Worm (Caenorhabditis elegans): ENCODE measurements around the gene E02H9.13.

- no peak for TF ChIP-seq hnd-1 (tag; optimal IDR thresholded peaks at IDR 0.05)
- no peak for TF ChIP-seq ama-1 (optimal IDR thresholded peaks at IDR 0.05)
- TF ChIP-seq tra-4 (tag; optimal IDR thresholded peaks at IDR 0.05) = no peak
- no peak for TF ChIP-seq tbx-11 (GFP tag; IDR thresholded peaks at IDR 0.05)
- no peak for TF ChIP-seq sea-1 (GFP tag; conservative IDR thresholded peaks at IDR 0.05)
- no peak for TF ChIP-seq B0310.2 (tag; optimal IDR thresholded peaks at IDR 0.05)
- no peak for TF ChIP-seq aly-1 (tag; optimal IDR thresholded peaks at IDR 0.05)
- no peak for TF ChIP-seq F13C5.2 (tag; optimal IDR thresholded peaks at IDR 0.05)
- no peak for TF ChIP-seq hmg-4 (GFP tag; optimal IDR thresholded peaks at IDR 0.05)
- TF ChIP-seq tbx-37 (GFP tag; conservative IDR thresholded peaks at IDR 0.05) = no peak
- TF ChIP-seq scrt-1 (GFP tag; IDR thresholded peaks at IDR 0.05) = no peak
- TF ChIP-seq ceh-36 (tag; optimal IDR thresholded peaks at IDR 0.05) = no peak
Observed at ce11 chrIII:2454757-2455306, 16.3 kb upstream of the E02H9.13 start, which contains the start of gene nhr-121.
